Fruit fly (Drosophila melanogaster): ENCODE measurements around the gene Spn75F.

Spn75F gene

dm6 chr3L:19158343-19158742 lies 28.9 kb upstream of the Spn75F start:
- TF ChIP-seq CG7045 (GFP tag; optimal IDR thresholded peaks at IDR 0.05) (no peak), toe (GFP tag; optimal IDR thresholded peaks at IDR 0.05) (no peak), CG14711 (tag; optimal IDR thresholded peaks at IDR 0.05) (no peak), bab1 (GFP tag; optimal IDR thresholded peaks at IDR 0.05) (no peak), ovo (GFP tag; optimal IDR thresholded peaks at IDR 0.05) (no peak), cnc (optimal IDR thresholded peaks at IDR 0.05) (no peak), cic (GFP tag; optimal IDR thresholded peaks at IDR 0.05) (no peak), kay (GFP tag; ENCODE audit: borderline replicate concordance) (no peak), CG1620 (GFP tag; optimal IDR thresholded peaks at IDR 0.05) (no peak), Hr96 (GFP tag; optimal IDR thresholded peaks at IDR 0.05) (no peak), Mnt (GFP tag; optimal IDR thresholded peaks at IDR 0.05) (no peak)

dm6 chr3L:19156263-19156662 lies 26.8 kb upstream of the Spn75F start:
- TF ChIP-seq ovo (GFP tag; optimal IDR thresholded peaks at IDR 0.05) (no peak), cic (GFP tag; optimal IDR thresholded peaks at IDR 0.05) (no peak)

DNA sequence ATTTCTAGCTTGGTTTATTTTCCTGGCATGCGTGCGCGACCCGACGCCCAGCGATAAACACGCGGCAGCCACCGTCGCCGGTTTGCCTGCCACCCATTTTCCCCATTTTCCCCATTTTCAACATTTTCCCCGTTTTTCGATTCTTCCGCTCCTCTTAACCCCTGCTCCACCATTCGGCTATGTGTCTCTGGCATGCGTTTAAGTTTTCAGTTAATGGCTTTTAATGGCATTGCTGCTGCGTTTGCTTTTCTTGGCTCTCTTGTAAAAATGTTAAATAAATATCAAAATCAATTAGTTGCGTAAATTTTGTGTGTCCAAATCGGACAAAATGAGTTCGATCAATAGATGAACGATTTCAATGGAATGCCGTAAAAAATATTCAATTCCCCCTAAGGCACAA lies 25.6 kb upstream of the Spn75F start:
- TF ChIP-seq CG11617 (GFP tag; optimal IDR thresholded peaks at IDR 0.05) (no peak), Mnt (GFP tag; optimal IDR thresholded peaks at IDR 0.05) (no peak)

DNA sequence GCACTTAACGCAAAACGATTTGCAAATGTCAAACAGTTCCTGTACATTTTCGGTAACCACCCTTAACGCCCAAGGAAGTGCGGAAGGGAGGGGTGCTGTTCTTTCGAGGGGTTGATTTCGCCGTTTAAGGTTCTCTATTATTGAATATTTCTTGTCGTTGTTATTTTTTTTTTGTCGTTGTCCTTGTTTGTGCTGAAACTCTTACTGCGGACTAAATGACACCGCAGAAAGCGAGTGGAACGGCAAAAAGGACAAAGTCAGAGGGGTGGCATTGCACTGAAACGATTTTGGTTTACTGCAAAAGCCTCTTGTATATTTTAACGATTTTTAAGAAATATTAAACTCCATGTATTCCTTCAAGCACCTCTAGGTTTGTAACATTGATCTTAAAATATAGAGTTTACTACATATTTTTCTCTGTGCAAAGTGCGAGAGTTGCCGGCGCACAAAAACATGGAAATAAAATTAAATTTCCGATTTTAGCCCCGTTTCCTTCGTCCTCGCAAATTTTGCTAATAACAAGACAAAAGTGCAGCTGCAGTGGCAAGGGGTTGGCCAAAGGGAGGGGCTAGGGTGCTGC lies 22.6 kb upstream of the Spn75F start:
- TF ChIP-seq Mnt (GFP tag; optimal IDR thresholded peaks at IDR 0.05) (no peak), CG12768 (GFP tag; optimal IDR thresholded peaks at IDR 0.05) (no peak), pad (GFP tag; optimal IDR thresholded peaks at IDR 0.05) (no peak), toe (GFP tag; optimal IDR thresholded peaks at IDR 0.05) (no peak), CG7045 (GFP tag; optimal IDR thresholded peaks at IDR 0.05) (no peak)

dm6 chr3L:19150987-19151386 lies 21.5 kb upstream of the Spn75F start:
- no peak for TF ChIP-seq CG5204 (GFP tag; optimal IDR thresholded peaks at IDR 0.05)
- no peak for TF ChIP-seq CG12768 (GFP tag; optimal IDR thresholded peaks at IDR 0.05)
- TF ChIP-seq CG33017 (tag; optimal IDR thresholded peaks at IDR 0.05) = no peak
- TF ChIP-seq CG11617 (GFP tag; optimal IDR thresholded peaks at IDR 0.05) = no peak
- TF ChIP-seq cic (GFP tag; optimal IDR thresholded peaks at IDR 0.05) = no peak
- TF ChIP-seq CG1620 (GFP tag; optimal IDR thresholded peaks at IDR 0.05) = no peak
- no peak for TF ChIP-seq bab1 (GFP tag; optimal IDR thresholded peaks at IDR 0.05)
- no peak for TF ChIP-seq Mnt (GFP tag; optimal IDR thresholded peaks at IDR 0.05)
- no peak for TF ChIP-seq tj (GFP tag; optimal IDR thresholded peaks at IDR 0.05)
- TF ChIP-seq CG7101 (tag; optimal IDR thresholded peaks at IDR 0.05) = no peak
- no peak for TF ChIP-seq kay (GFP tag; ENCODE audit: borderline replicate concordance)
- no peak for TF ChIP-seq pad (GFP tag; optimal IDR thresholded peaks at IDR 0.05)
- TF ChIP-seq cnc (optimal IDR thresholded peaks at IDR 0.05) = no peak
- TF ChIP-seq toe (GFP tag; optimal IDR thresholded peaks at IDR 0.05) = no peak

dm6 chr3L:19147169-19147568 lies 17.7 kb upstream of the Spn75F start:
- TF ChIP-seq Mnt (GFP tag; optimal IDR thresholded peaks at IDR 0.05) (no peak), cnc (optimal IDR thresholded peaks at IDR 0.05) (no peak)

DNA sequence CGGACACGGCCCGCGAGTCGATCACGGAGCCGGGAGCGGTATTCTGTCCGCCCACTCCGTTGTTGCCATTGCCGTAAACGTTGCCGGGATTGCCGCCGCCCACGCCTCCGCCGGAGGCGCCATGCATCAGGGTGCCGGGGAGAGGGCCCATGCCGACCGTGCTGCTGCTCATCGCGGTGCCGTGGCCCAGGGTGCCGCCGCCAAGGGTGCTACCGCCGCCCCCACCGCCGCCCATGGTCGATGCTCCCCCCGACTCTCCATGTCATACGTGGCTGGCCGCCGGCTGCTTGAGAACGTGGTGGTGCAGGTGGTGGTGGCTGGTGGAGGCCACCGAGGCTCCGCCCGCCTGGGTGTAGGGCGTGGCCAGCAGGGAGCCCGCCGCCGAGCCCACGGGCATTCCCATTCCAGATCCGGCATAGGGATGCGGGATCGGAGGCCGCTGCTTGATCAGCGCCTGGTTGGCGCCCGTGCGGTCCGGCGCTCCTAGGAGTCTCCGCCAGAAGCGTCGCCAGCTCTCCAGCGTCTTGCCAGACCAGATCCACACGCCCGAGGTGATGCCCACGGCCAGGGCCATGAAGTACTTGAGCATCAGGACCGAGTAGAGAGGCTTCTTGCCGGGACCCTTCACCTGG lies 14.6 kb upstream of the Spn75F start:
- no peak for TF ChIP-seq pad (GFP tag; optimal IDR thresholded peaks at IDR 0.05)
- TF ChIP-seq Clk (GFP tag; optimal IDR thresholded peaks at IDR 0.05) = no peak
- TF ChIP-seq Crg-1 (GFP tag; optimal IDR thresholded peaks at IDR 0.05) = no peak
- no peak for TF ChIP-seq CG7045 (GFP tag; optimal IDR thresholded peaks at IDR 0.05)

DNA sequence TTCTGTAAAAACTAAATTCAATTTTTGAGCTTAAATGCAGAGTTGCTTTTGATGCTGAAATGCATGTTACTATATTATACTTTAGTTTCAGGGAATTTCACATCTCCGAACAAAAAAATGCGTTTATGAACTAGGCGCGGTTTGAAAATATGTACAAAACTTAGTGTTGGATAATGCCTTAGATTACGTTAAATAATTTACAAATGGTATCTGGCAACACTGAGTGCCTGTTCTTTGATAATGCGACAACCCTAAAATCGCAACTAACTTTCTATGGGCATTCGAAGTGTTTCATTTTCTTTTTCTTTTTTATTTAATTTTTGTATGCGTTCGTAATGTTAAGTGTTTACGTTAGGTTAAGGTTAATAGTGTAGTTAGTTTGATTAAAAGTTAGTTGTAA lies 13.1 kb upstream of the Spn75F start:
- TF ChIP-seq CG14711 (tag; optimal IDR thresholded peaks at IDR 0.05) (no peak), CG7045 (GFP tag; optimal IDR thresholded peaks at IDR 0.05) (no peak), Crg-1 (GFP tag; optimal IDR thresholded peaks at IDR 0.05) (no peak), CG1620 (GFP tag; optimal IDR thresholded peaks at IDR 0.05) (no peak), Hr96 (GFP tag; optimal IDR thresholded peaks at IDR 0.05) (no peak), pad (GFP tag; optimal IDR thresholded peaks at IDR 0.05) (no peak), CG33017 (tag; optimal IDR thresholded peaks at IDR 0.05) (no peak), cic (GFP tag; optimal IDR thresholded peaks at IDR 0.05) (no peak), CG12768 (GFP tag; optimal IDR thresholded peaks at IDR 0.05) (no peak), cnc (optimal IDR thresholded peaks at IDR 0.05) (no peak), Clk (GFP tag; optimal IDR thresholded peaks at IDR 0.05) (no peak), CG5204 (GFP tag; optimal IDR thresholded peaks at IDR 0.05) (no peak), ovo (GFP tag; optimal IDR thresholded peaks at IDR 0.05) (no peak), CG11617 (GFP tag; optimal IDR thresholded peaks at IDR 0.05) (no peak)
